Fruit fly (Drosophila melanogaster) whole organism, pupa: ENCODE results near the gene CCT2.

Experiments used
- CG10348 ChIP-seq: fragments of 200-800 bp; sonication (Bioruptor generic); IDR thresholded peaks from 2 replicates; pipeline ENCODE4 v1.3.6; 2022; ENCODE audit warnings: missing biosample characterization, missing genetic modification characterization
- CG12605 ChIP-seq: fragments of 200-800 bp; sonication (Bioruptor generic); IDR thresholded peaks from 2 replicates; pipeline ENCODE4 v1.3.6; 2022; ENCODE audit warnings: missing biosample characterization, missing genetic modification characterization
- CG13204 ChIP-seq: fragments of 200-800 bp; sonication (Bioruptor generic); optimal IDR thresholded peaks from 2 replicates; lab custom pipeline; 2018; ENCODE audit warnings: missing biosample characterization, mild to moderate bottlenecking, missing genetic modification characterization, moderate library complexity
- CG14655 ChIP-seq: fragments of 200-800 bp; sonication (Bioruptor generic); optimal IDR thresholded peaks from 3 replicates; lab custom pipeline; 2017; ENCODE audit warnings: mild to moderate bottlenecking, missing biosample characterization, missing genetic modification reagents, missing genetic modification characterization
- CG15710 ChIP-seq: fragments of 200-800 bp; sonication (Bioruptor generic); optimal IDR thresholded peaks from 2 replicates; lab custom pipeline; 2018; ENCODE audit warnings: missing biosample characterization, mild to moderate bottlenecking, missing genetic modification characterization, moderate library complexity
- CG17806 ChIP-seq: fragments of 200-800 bp; sonication (Bioruptor generic); optimal IDR thresholded peaks from 2 replicates; lab custom pipeline; 2018; ENCODE audit warnings: missing biosample characterization, mild to moderate bottlenecking, missing genetic modification characterization, moderate library complexity
- CG32121 ChIP-seq: fragments of 200-800 bp; sonication (Bioruptor generic); IDR thresholded peaks from 2 replicates; pipeline ENCODE4 v1.3.6; 2022; ENCODE audit warnings: missing biosample characterization, missing genetic modification characterization
- CG34367 ChIP-seq: fragments of 200-800 bp; sonication (Bioruptor generic); optimal IDR thresholded peaks from 2 replicates; lab custom pipeline; 2018; ENCODE audit warnings: missing biosample characterization, mild to moderate bottlenecking, missing genetic modification characterization
- CG4496 ChIP-seq: fragments of 200-800 bp; sonication (Bioruptor generic); IDR thresholded peaks from 3 replicates; pipeline ENCODE4 v1.3.6; 2022; ENCODE audit warnings: missing biosample characterization, missing genetic modification characterization
- CG8159 ChIP-seq: fragments of 200-800 bp; sonication (Bioruptor generic); optimal IDR thresholded peaks from 3 replicates; lab custom pipeline; 2018; ENCODE audit warnings: missing biosample characterization, mild to moderate bottlenecking, missing genetic modification characterization, moderate library complexity
- CG8301 ChIP-seq: fragments of 200-800 bp; sonication (Bioruptor generic); optimal IDR thresholded peaks from 2 replicates; lab custom pipeline; 2018; ENCODE audit warnings: missing biosample characterization, mild to moderate bottlenecking, missing genetic modification characterization
- CG9948 ChIP-seq: fragments of 200-800 bp; sonication (Bioruptor generic); optimal IDR thresholded peaks from 2 replicates; lab custom pipeline; 2018; ENCODE audit warnings: missing biosample characterization, mild to moderate bottlenecking, missing genetic modification characterization, moderate library complexity
- D1 ChIP-seq: fragments of 200-800 bp; sonication (Bioruptor generic); optimal IDR thresholded peaks from 2 replicates; lab custom pipeline; 2018; ENCODE audit warnings: missing biosample characterization, mild to moderate bottlenecking, missing genetic modification characterization, moderate library complexity
- EcR ChIP-seq: fragments of 200-800 bp; sonication (Bioruptor generic); optimal IDR thresholded peaks from 3 replicates; lab custom pipeline; 2019; ENCODE audit warnings: missing biosample characterization, missing genetic modification characterization, mild to moderate bottlenecking, moderate library complexity, missing genetic modification reagents
- Ets98B ChIP-seq: fragments of 200-800 bp; sonication (Bioruptor generic); IDR thresholded peaks from 2 replicates; pipeline ENCODE4 v1.3.6; 2022; ENCODE audit warnings: missing biosample characterization, missing genetic modification characterization
- Pif1A ChIP-seq: fragments of 200-800 bp; sonication (Bioruptor generic); optimal IDR thresholded peaks from 3 replicates; lab custom pipeline; 2016; ENCODE audit warnings: missing biosample characterization, missing genetic modification characterization
- Pif1B ChIP-seq: fragments of 200-800 bp; sonication (Bioruptor generic); optimal IDR thresholded peaks from 3 replicates; lab custom pipeline; 2016; ENCODE audit warnings: missing biosample characterization, missing genetic modification characterization
- Snoo ChIP-seq: fragments of 200-800 bp; sonication (Bioruptor generic); optimal IDR thresholded peaks from 3 replicates; lab custom pipeline; 2017; ENCODE audit warnings: missing biosample characterization, mild to moderate bottlenecking, missing genetic modification characterization, inconsistent platforms
- fd96Ca ChIP-seq: fragments of 200-800 bp; sonication (Bioruptor generic); IDR thresholded peaks from 3 replicates; pipeline ENCODE4 v1.3.6; 2022; ENCODE audit warnings: missing biosample characterization, missing genetic modification characterization
- gl ChIP-seq: fragments of 200-800 bp; sonication (Bioruptor generic); optimal IDR thresholded peaks from 2 replicates; lab custom pipeline; 2018; ENCODE audit warnings: missing biosample characterization, mild to moderate bottlenecking, missing genetic modification characterization
- rn ChIP-seq: fragments of 200-800 bp; sonication (Bioruptor generic); IDR thresholded peaks from 2 replicates; pipeline ENCODE4 v1.3.6; 2022; ENCODE audit warnings: missing biosample characterization, missing genetic modification characterization

The CCT2 gene

dm6 chrX:9093912-9094311 lies 4.6 kb downstream of the CCT2 start:
- TF ChIP-seq Pif1B (GFP tag; lab: Kevin White, UChicago) (no peak), CG17806 (no peak), CG32121 (GFP tag; lab: Robert Waterston, UW) (no peak), rn (GFP tag; lab: Robert Waterston, UW) (no peak), CG34367 (tag; lab: Kevin White, UChicago) (no peak), CG14655 (GFP tag; lab: Kevin White, UChicago) (no peak), CG15710 (tag; lab: Kevin White, UChicago) (no peak), CG10348 (GFP tag; lab: Robert Waterston, UW) (no peak), fd96Ca (GFP tag; lab: Robert Waterston, UW) (no peak), CG4496 (no peak), D1 (tag; lab: Kevin White, UChicago) (no peak), CG8301 (tag; lab: Kevin White, UChicago) (no peak), Pif1A (GFP tag; lab: Kevin White, UChicago) (no peak), CG8159 (tag; lab: Kevin White, UChicago) (no peak), Snoo (tag; lab: Kevin White, UChicago) (no peak), CG12605 (GFP tag; lab: Robert Waterston, UW) (no peak), EcR (GFP tag; lab: Kevin White, UChicago) (no peak)
- TF ChIP-seq, all 21 proteins: peak for 0

DNA sequence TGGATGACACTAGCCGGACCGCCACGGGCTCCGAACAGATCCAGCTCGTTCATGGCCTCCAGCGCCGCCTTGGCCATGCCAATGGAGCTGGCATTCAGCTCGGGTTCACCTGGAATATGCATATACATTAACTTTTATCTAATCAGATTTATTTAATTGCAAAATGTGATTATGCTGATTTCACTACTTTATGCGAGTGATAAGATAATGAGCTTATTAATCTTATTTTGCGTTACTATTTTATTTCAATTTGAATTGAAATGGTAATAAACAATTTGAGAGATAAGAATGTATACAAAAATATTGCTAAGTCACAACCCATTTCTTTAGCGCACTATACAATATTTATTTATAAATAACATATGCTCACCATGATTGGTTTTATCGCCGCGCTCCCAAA lies 12.8 kb downstream of the CCT2 start:
- no peak for TF ChIP-seq CG9948 (tag; lab: Kevin White, UChicago)
- no peak for TF ChIP-seq EcR (GFP tag; lab: Kevin White, UChicago)
- TF ChIP-seq Snoo (tag; lab: Kevin White, UChicago), result no peak
- no peak for TF ChIP-seq fd96Ca (GFP tag; lab: Robert Waterston, UW)
- TF ChIP-seq rn (GFP tag; lab: Robert Waterston, UW), result no peak
- no peak for TF ChIP-seq Pif1B (GFP tag; lab: Kevin White, UChicago)
- TF ChIP-seq Pif1A (GFP tag; lab: Kevin White, UChicago), result no peak
- TF ChIP-seq CG10348 (GFP tag; lab: Robert Waterston, UW), result no peak
- TF ChIP-seq CG15710 (tag; lab: Kevin White, UChicago), result no peak
- no peak for TF ChIP-seq CG13204 (GFP tag; lab: Kevin White, UChicago)
- no peak for TF ChIP-seq CG34367 (tag; lab: Kevin White, UChicago)
- TF ChIP-seq Ets98B (GFP tag; lab: Robert Waterston, UW), result no peak
- no peak for TF ChIP-seq gl

DNA sequence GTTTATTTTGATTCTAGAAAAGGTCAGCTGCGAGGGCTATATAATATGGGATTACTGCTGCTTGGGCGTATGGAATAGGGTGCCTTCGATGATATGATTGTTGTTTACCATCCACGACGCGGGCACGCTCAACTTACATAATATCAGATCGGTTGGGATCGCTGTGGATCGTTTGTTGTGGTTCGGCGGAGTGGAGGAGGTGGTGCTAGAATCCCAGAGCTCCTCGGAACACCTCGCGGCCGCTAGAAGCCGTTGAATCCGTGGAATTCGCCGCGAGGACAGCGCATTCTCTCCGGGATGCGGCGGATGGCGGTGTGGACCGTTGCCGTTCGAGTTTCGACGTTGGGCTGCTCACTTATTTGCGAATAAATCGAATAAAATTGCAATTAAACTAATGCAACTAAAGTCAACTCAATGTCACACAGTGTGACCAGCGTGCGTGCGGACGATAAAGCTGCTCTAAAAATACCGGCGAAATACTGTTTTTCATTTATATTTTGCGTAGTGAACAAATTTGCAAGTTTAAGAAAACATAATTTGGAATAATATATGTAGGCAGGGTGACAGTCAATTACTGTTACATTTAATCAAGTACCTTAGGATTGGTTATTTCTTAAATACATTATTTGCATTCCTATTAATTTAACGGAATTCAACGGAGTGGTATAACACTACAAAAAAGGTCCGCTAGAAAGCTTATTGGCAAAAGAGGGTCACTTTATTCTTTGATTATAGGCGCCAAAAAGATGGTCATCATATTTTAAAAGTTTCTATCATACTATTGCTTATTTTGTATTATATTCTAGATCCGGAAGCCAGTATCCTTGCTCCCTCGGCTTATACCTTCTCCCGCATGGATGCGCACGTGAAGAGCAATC lies 14.2 kb downstream of the CCT2 start, which contains the start of gene CG7766:
CG7766 (minus strand) TSS at position 432 of the 878 bp plus-strand sequence.
- TF ChIP-seq CG8301 (tag; lab: Kevin White, UChicago) (no peak), fd96Ca (GFP tag; lab: Robert Waterston, UW) (no peak)

DNA sequence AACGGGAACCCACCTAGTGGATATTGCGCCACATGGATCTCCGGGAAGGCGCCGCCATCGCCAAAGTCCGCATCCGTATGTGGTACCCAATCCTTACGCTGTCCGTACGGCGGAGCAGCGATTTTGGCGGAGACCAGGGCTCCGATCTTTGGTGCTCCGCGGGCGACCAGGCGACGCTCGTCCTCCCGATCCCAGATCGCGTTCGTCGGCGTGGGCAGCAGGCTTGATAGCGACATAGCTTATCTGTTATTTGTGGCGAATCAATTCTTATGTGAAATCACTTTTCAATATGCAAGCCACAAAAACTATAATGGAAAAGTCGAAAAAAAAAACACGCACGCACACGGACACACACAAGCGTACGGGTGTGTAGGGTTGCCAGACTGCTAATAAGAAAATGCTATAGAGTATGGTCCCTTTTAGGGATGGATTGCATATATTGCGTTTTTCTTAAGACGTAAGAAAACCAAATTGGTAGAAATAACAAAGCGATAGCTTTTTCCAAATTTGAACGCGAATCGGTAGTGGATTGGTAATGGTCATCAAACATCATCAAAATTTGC lies 17.0 kb downstream of the CCT2 start, which contains the start of gene Bx42:
Bx42 (minus strand) TSS at position 393 of the 563 bp plus-strand sequence.
- TF ChIP-seq CG34367 (tag; lab: Kevin White, UChicago), result no peak
- peak; percentile 28; the same call in 1 of the 3 replicates for TF ChIP-seq CG4496
- TF ChIP-seq rn (GFP tag; lab: Robert Waterston, UW), result no peak
- TF ChIP-seq CG17806, result no peak
- TF ChIP-seq, all 21 proteins: peak for 1

- no peak; the same call in 1 of the 2 replicates for TF ChIP-seq CG32121 (GFP tag; lab: Robert Waterston, UW)
- TF ChIP-seq D1 (tag; lab: Kevin White, UChicago), result no peak
- TF ChIP-seq Ets98B (GFP tag; lab: Robert Waterston, UW), result 0 out of 2 replicates have a peak, but pooled peaks have one; percentile 5
- TF ChIP-seq CG17806, result no peak
- TF ChIP-seq rn (GFP tag; lab: Robert Waterston, UW), result no peak
- TF ChIP-seq EcR (GFP tag; lab: Kevin White, UChicago), result no peak
- no peak for TF ChIP-seq CG14655 (GFP tag; lab: Kevin White, UChicago)
- TF ChIP-seq Pif1A (GFP tag; lab: Kevin White, UChicago), result no peak
- TF ChIP-seq CG9948 (tag; lab: Kevin White, UChicago), result peak; percentile 0
- no peak for TF ChIP-seq gl
- TF ChIP-seq CG34367 (tag; lab: Kevin White, UChicago), result no peak
- TF ChIP-seq CG8159 (tag; lab: Kevin White, UChicago), result no peak
- no peak for TF ChIP-seq Snoo (tag; lab: Kevin White, UChicago)
- no peak for TF ChIP-seq CG15710 (tag; lab: Kevin White, UChicago)
- TF ChIP-seq CG13204 (GFP tag; lab: Kevin White, UChicago), result no peak
- peak; percentile 6; the same call in 1 of the 3 replicates for TF ChIP-seq CG4496
- 0 out of 3 replicates have a peak, but pooled peaks have one; percentile 24 for TF ChIP-seq fd96Ca (GFP tag; lab: Robert Waterston, UW)
- no peak for TF ChIP-seq CG8301 (tag; lab: Kevin White, UChicago)
- TF ChIP-seq Pif1B (GFP tag; lab: Kevin White, UChicago), result no peak
- no peak for TF ChIP-seq CG10348 (GFP tag; lab: Robert Waterston, UW)
- no peak for TF ChIP-seq CG12605 (GFP tag; lab: Robert Waterston, UW)
These were observed 17.5 kb downstream of the CCT2 start, which contains the start of gene Arfrp1 for dm6 chrX:9106775-9107283. Gene Arfrp1, plus strand, starts transcription at chrX:9107069.
